Worm (Caenorhabditis elegans): ENCODE measurements around the gene Y47D7A.7.

- TF ChIP-seq lin-40 (tag; optimal IDR thresholded peaks at IDR 0.05), result no peak
- peak; percentile 64; the same call in 1 of the 2 replicates for TF ChIP-seq madf-3 (GFP tag; IDR thresholded peaks at IDR 0.05)
- no peak for TF ChIP-seq attf-3 (GFP tag; conservative IDR thresholded peaks at IDR 0.05)
- TF ChIP-seq Y95B8A.8 (GFP tag; IDR thresholded peaks at IDR 0.05), result no peak
- no peak for TF ChIP-seq Y79H2A.3 (GFP tag; conservative IDR thresholded peaks at IDR 0.05)
Measured at ce11 chrV:4432783-4433237, 13.1 kb upstream of the Y47D7A.7 start, which contains the start of gene Y47D7A.15.
